Worm (Caenorhabditis elegans): ENCODE results near the gene klp-11.

DNA sequence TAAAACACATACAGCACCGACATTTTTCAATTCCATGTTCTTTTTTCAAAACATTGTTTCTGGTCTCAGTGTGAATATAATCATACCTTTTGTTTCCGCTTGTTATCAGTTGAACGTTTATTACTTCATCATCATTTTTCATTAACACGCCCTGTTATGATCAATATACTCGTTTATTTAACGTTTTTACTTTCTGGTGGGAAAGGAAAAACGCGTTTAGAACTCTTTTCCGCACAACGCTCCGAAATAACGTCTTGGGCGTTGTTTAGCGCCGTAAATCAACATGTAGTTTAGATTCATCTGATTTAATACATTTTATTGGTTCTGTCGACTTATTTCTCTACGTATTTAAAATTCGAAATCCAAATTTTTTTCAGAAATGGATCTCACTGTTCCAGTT is 36.5 kb downstream of the klp-11 start, which contains the start of gene pgm-3:
- no peak for TF ChIP-seq ets-7 (tag; optimal IDR thresholded peaks at IDR 0.05)
- no peak for TF ChIP-seq hnd-1 (tag; optimal IDR thresholded peaks at IDR 0.05)
- no peak for TF ChIP-seq flt-1 (GFP tag; IDR thresholded peaks at IDR 0.05)
- no peak for TF ChIP-seq ama-1 (optimal IDR thresholded peaks at IDR 0.05)
